Fruit fly (Drosophila melanogaster) whole organism, embryonic: Measurements from ENCODE around the gene lawc.

Experiments
- B-H1 ChIP-seq: fragments of 200-800 bp; sonication (Bioruptor generic); IDR thresholded peaks from 3 replicates; pipeline ENCODE4 v1.3.6; 2022; ENCODE audit warnings: missing biosample characterization, missing genetic modification characterization
- CG10209 ChIP-seq: fragments of 200-800 bp; sonication (Bioruptor generic); optimal IDR thresholded peaks from 3 replicates; lab custom pipeline; 2017; ENCODE audit warnings: missing biosample characterization, mild to moderate bottlenecking, missing genetic modification characterization, missing genetic modification reagents
- CG10274 ChIP-seq: fragments of 200-800 bp; sonication (Bioruptor generic); optimal IDR thresholded peaks from 3 replicates; lab custom pipeline; 2017; ENCODE audit warnings: missing biosample characterization, mild to moderate bottlenecking, missing genetic modification characterization
- CG12104 ChIP-seq: fragments of 200-800 bp; sonication (Bioruptor generic); optimal IDR thresholded peaks from 3 replicates; lab custom pipeline; 2016; ENCODE audit warnings: missing biosample characterization, missing genetic modification characterization
- CG1233 ChIP-seq: fragments of 200-800 bp; sonication (Bioruptor generic); optimal IDR thresholded peaks from 4 replicates; lab custom pipeline; 2018; ENCODE audit warnings: missing biosample characterization, mild to moderate bottlenecking, missing genetic modification characterization
- CG12769 ChIP-seq: fragments of 200-800 bp; sonication (Bioruptor generic); optimal IDR thresholded peaks from 2 replicates; lab custom pipeline; 2019; ENCODE audit warnings: missing biosample characterization, mild to moderate bottlenecking, missing genetic modification characterization, moderate library complexity
- CG18476 ChIP-seq: fragments of 200-800 bp; sonication (Bioruptor generic); optimal IDR thresholded peaks from 2 replicates; lab custom pipeline; 2016; ENCODE audit warnings: missing biosample characterization, mild to moderate bottlenecking, missing genetic modification characterization
- CG2875 ChIP-seq: fragments of 200-800 bp; sonication (Bioruptor generic); optimal IDR thresholded peaks from 2 replicates; lab custom pipeline; 2017; ENCODE audit warnings: missing biosample characterization, mild to moderate bottlenecking, missing genetic modification characterization, missing genetic modification reagents
- CG31224 ChIP-seq: fragments of 200-800 bp; sonication (Bioruptor generic); IDR thresholded peaks from 2 replicates; pipeline ENCODE4 v1.3.6; 2022; ENCODE audit warnings: missing biosample characterization, missing genetic modification characterization
- CG32772 ChIP-seq: fragments of 200-800 bp; sonication (Bioruptor generic); IDR thresholded peaks from 2 replicates; pipeline ENCODE4 v1.3.6; 2022; ENCODE audit warnings: missing biosample characterization, missing genetic modification characterization
- CG33557 ChIP-seq: fragments of 200-800 bp; sonication (Bioruptor generic); optimal IDR thresholded peaks from 2 replicates; lab custom pipeline; 2019; ENCODE audit warnings: missing biosample characterization, mild to moderate bottlenecking, missing genetic modification characterization, moderate library complexity
- CG34422 ChIP-seq: fragments of 200-800 bp; sonication (Bioruptor generic); IDR thresholded peaks from 3 replicates; pipeline ENCODE4 v1.3.6; 2022; ENCODE audit warnings: missing biosample characterization, missing genetic modification characterization
- CG5245 ChIP-seq: fragments of 200-800 bp; sonication (Bioruptor generic); optimal IDR thresholded peaks from 3 replicates; lab custom pipeline; 2016; ENCODE audit warnings: missing biosample characterization, missing genetic modification characterization
- CG7271 ChIP-seq: fragments of 200-800 bp; sonication (Bioruptor generic); optimal IDR thresholded peaks from 2 replicates; lab custom pipeline; 2018; ENCODE audit warnings: missing biosample characterization, mild to moderate bottlenecking, missing genetic modification characterization, moderate library complexity
- Chrac-16 ChIP-seq: fragments of 200-800 bp; sonication (Bioruptor generic); optimal IDR thresholded peaks from 3 replicates; lab custom pipeline; 2016; ENCODE audit warnings: missing biosample characterization, missing genetic modification characterization
- CrebB ChIP-seq: fragments of 200-800 bp; sonication (Bioruptor generic); optimal IDR thresholded peaks from 3 replicates; lab custom pipeline; 2018; ENCODE audit warnings: missing biosample characterization, mild to moderate bottlenecking, missing genetic modification characterization
- Deaf1 ChIP-seq: fragments of 200-800 bp; optimal IDR thresholded peaks from 3 replicates; lab custom pipeline; 2019; ENCODE audit warnings: missing biosample characterization, mild to moderate bottlenecking, missing genetic modification characterization, moderate library complexity
- Dip2 ChIP-seq: fragments of 200-800 bp; sonication (Bioruptor generic); IDR thresholded peaks from 2 replicates; pipeline ENCODE4 v1.3.6; 2022; ENCODE audit warnings: missing biosample characterization, missing genetic modification characterization
- Ets97D ChIP-seq: fragments of 200-800 bp; sonication (Bioruptor generic); optimal IDR thresholded peaks from 3 replicates; lab custom pipeline; 2016; ENCODE audit warnings: missing biosample characterization, missing genetic modification characterization
- H15 ChIP-seq: fragments of 200-800 bp; sonication (Bioruptor generic); IDR thresholded peaks from 3 replicates; pipeline ENCODE4 v1.3.6; 2022; ENCODE audit warnings: missing biosample characterization, missing genetic modification characterization
- HLHmδ ChIP-seq: fragments of 200-800 bp; sonication (Bioruptor generic); optimal IDR thresholded peaks from 2 replicates; lab custom pipeline; 2018; ENCODE audit warnings: missing biosample characterization, mild to moderate bottlenecking, missing genetic modification characterization, moderate library complexity
- Hmx ChIP-seq: fragments of 200-800 bp; sonication (Bioruptor generic); optimal IDR thresholded peaks from 2 replicates; lab custom pipeline; 2016; ENCODE audit warnings: missing biosample characterization, missing genetic modification characterization
- Lhr ChIP-seq: fragments of 200-800 bp; sonication (Bioruptor generic); optimal IDR thresholded peaks from 3 replicates; lab custom pipeline; 2017; ENCODE audit warnings: mild to moderate bottlenecking, missing biosample characterization, missing genetic modification reagents, missing genetic modification characterization
- MBD-R2 ChIP-seq: fragments of 200-800 bp; sonication (Bioruptor generic); IDR thresholded peaks from 2 replicates; pipeline ENCODE4 v1.3.6; 2022; ENCODE audit warnings: missing biosample characterization, missing genetic modification characterization
- MESR4 ChIP-seq: fragments of 200-800 bp; sonication (Bioruptor generic); optimal IDR thresholded peaks from 2 replicates; lab custom pipeline; 2018; ENCODE audit warnings: missing biosample characterization, mild to moderate bottlenecking, missing genetic modification characterization, moderate library complexity
- NfI ChIP-seq: fragments of 200-800 bp; sonication (Bioruptor generic); optimal IDR thresholded peaks from 3 replicates; lab custom pipeline; 2018; ENCODE audit warnings: missing biosample characterization, mild to moderate bottlenecking, missing genetic modification characterization, moderate library complexity
- ash1 ChIP-seq: fragments of 200-800 bp; sonication (Bioruptor generic); optimal IDR thresholded peaks from 2 replicates; lab custom pipeline; 2018; ENCODE audit warnings: missing biosample characterization, mild to moderate bottlenecking, missing genetic modification characterization
- az2 ChIP-seq: fragments of 200-800 bp; sonication (Bioruptor generic); optimal IDR thresholded peaks from 3 replicates; lab custom pipeline; 2016; ENCODE audit warnings: missing biosample characterization, missing genetic modification characterization
- bab2 ChIP-seq: fragments of 200-800 bp; sonication (Bioruptor generic); optimal IDR thresholded peaks from 2 replicates; lab custom pipeline; 2016; ENCODE audit warnings: missing biosample characterization, missing genetic modification characterization
- chif ChIP-seq, 2 experiments: fragments of 200-800 bp; sonication (Bioruptor generic); optimal IDR thresholded peaks; 3 replicates each; lab custom pipeline; 2016; ENCODE audit warnings: missing biosample characterization in 2 of 2, missing genetic modification characterization in 2 of 2
- dimm ChIP-seq: fragments of 200-800 bp; sonication (Bioruptor generic); IDR thresholded peaks from 2 replicates; pipeline ENCODE4 v1.3.6; 2022; ENCODE audit warnings: missing biosample characterization, missing genetic modification characterization
- disco-r ChIP-seq: fragments of 200-800 bp; sonication (Bioruptor generic); optimal IDR thresholded peaks from 2 replicates; lab custom pipeline; 2016; ENCODE audit warnings: missing biosample characterization, missing genetic modification characterization
- dpn ChIP-seq, 2 experiments: fragments of 200-800 bp; sonication (Bioruptor generic); optimal IDR thresholded peaks; 3 replicates each; lab custom pipeline; 2016; ENCODE audit warnings: missing biosample characterization in 2 of 2, missing genetic modification characterization in 2 of 2
- fd64A ChIP-seq: fragments of 200-800 bp; sonication (Bioruptor generic); optimal IDR thresholded peaks from 3 replicates; lab custom pipeline; 2018; ENCODE audit warnings: missing biosample characterization, mild to moderate bottlenecking, missing genetic modification characterization
- jumu ChIP-seq: fragments of 200-800 bp; sonication (Bioruptor generic); optimal IDR thresholded peaks from 3 replicates; lab custom pipeline; 2016; ENCODE audit warnings: missing biosample characterization, missing genetic modification characterization
- kay ChIP-seq: fragments of 200-800 bp; sonication (Bioruptor generic); optimal IDR thresholded peaks from 2 replicates; lab custom pipeline; 2016; ENCODE audit warnings: missing biosample characterization, missing genetic modification characterization
- knrl ChIP-seq: fragments of 200-800 bp; sonication (Bioruptor generic); IDR thresholded peaks from 3 replicates; pipeline ENCODE4 v1.3.6; 2022; ENCODE audit warnings: missing biosample characterization, missing genetic modification characterization; ENCODE audit not compliant: partially characterized antibody
- p53 ChIP-seq: fragments of 200-800 bp; sonication (Bioruptor generic); optimal IDR thresholded peaks from 2 replicates; lab custom pipeline; 2016; ENCODE audit warnings: missing biosample characterization, missing genetic modification characterization
- pb ChIP-seq: fragments of 200-800 bp; sonication (Bioruptor generic); optimal IDR thresholded peaks from 3 replicates; lab custom pipeline; 2016; ENCODE audit warnings: missing biosample characterization, missing genetic modification characterization
- pfk ChIP-seq: fragments of 200-800 bp; sonication (Bioruptor generic); optimal IDR thresholded peaks from 2 replicates; lab custom pipeline; 2018; ENCODE audit warnings: missing biosample characterization, mild to moderate bottlenecking, missing genetic modification characterization, moderate library complexity
- pzg ChIP-seq: fragments of 200-800 bp; sonication (Bioruptor generic); optimal IDR thresholded peaks from 3 replicates; lab custom pipeline; 2018; ENCODE audit warnings: missing biosample characterization, mild to moderate bottlenecking, missing genetic modification characterization, moderate library complexity
- salm ChIP-seq: fragments of 200-800 bp; sonication (Bioruptor generic); optimal IDR thresholded peaks from 2 replicates; lab custom pipeline; 2018; ENCODE audit warnings: missing biosample characterization, mild to moderate bottlenecking, missing genetic modification characterization
- sc ChIP-seq, 3 experiments: fragments of >200 bp in 2 of 3; fragments of 200-800 bp in 1 of 3; sonication (Bioruptor generic) in 1 of 3; optimal IDR thresholded peaks; 2 replicates in 2 of 3; 3 replicates in 1 of 3; lab custom pipeline; 2017; ENCODE audit warnings: mild to moderate bottlenecking in 1 of 3, missing biosample characterization in 1 of 3, missing genetic modification characterization in 1 of 3, missing genetic modification reagents in 1 of 3
- sd ChIP-seq: fragments of 200-800 bp; sonication (Bioruptor generic); optimal IDR thresholded peaks from 3 replicates; lab custom pipeline; 2018; ENCODE audit warnings: missing biosample characterization, mild to moderate bottlenecking, missing genetic modification characterization, moderate library complexity
- sisA ChIP-seq: fragments of 200-800 bp; sonication (Bioruptor generic); IDR thresholded peaks from 2 replicates; pipeline ENCODE4 v1.3.6; 2022; ENCODE audit warnings: missing biosample characterization, missing genetic modification characterization
- tin ChIP-seq: fragments of 200-800 bp; sonication (Bioruptor generic); optimal IDR thresholded peaks from 3 replicates; lab custom pipeline; 2016; ENCODE audit warnings: missing biosample characterization, missing genetic modification characterization
- trh ChIP-seq: fragments of 200-800 bp; sonication (Bioruptor generic); optimal IDR thresholded peaks from 2 replicates; lab custom pipeline; 2016; ENCODE audit warnings: missing biosample characterization, missing genetic modification characterization
- ttk ChIP-seq: fragments of 200-800 bp; sonication (Bioruptor generic); IDR thresholded peaks from 2 replicates; pipeline ENCODE4 v2.1.2; 2022; ENCODE audit warnings: missing biosample characterization, missing genetic modification characterization
- unc-4 ChIP-seq: fragments of 200-800 bp; sonication (Bioruptor generic); IDR thresholded peaks from 2 replicates; pipeline ENCODE4 v1.3.6; 2022; ENCODE audit warnings: missing biosample characterization, missing genetic modification characterization; ENCODE audit not compliant: partially characterized antibody
- vvl ChIP-seq: fragments of 200-800 bp; sonication (Bioruptor generic); IDR thresholded peaks from 2 replicates; pipeline ENCODE4 v1.3.6; 2022; ENCODE audit warnings: missing biosample characterization, missing genetic modification characterization

Gene lawc

DNA sequence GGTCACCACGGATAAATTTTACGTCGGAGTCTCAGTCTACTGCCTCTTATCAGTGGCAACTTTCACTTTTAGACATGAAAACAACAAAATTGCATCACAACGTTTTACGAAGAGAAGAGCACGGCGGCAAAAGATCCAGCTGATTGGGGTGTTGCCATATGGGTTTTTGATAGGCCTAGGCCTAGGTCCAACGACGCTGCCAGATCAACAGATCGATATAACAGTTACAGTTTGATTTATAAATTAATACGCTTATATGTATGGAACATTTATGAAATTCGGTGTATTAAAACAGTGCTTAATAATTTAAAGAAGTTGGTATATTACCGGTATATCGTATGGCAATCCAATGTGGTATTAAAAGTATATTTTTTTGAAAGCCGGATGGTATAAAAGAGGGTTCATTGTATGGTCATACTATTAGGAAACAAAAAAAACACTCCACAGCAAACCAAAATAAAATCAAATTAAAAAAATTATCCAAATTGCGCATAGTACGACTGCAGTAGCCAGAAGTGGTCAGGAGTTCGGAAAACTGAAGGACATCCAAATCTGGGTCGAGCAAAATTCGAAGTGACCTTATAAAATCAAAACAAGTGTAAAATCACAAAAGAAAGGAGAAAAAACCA lies 25.3 kb upstream of the lawc start, which contains the start of gene CG1440 (continued):
- TF ChIP-seq unc-4 (GFP tag; lab: Robert Waterston, UW) (peak; percentile 39; the same call in 1 of the 2 replicates), jumu (GFP tag; lab: Kevin White, UChicago) (peak; percentile 20), CG12104 (GFP tag; lab: Kevin White, UChicago) (no peak), vvl (GFP tag; lab: Robert Waterston, UW) (no peak), Dip2 (GFP tag; lab: Robert Waterston, UW) (no peak), Hmx (no peak), knrl (GFP tag; lab: Robert Waterston, UW) (peak; percentile 11; the same call in 1 of the 3 replicates), CG10209 (GFP tag; lab: Kevin White, UChicago) (no peak), H15 (no peak), sc (optimal IDR thresholded peaks at IDR 0.05; lab: Kevin White, UChicago) (no peak), sc (GFP tag; optimal IDR thresholded peaks at IDR 0.05; lab: Kevin White, UChicago) (no peak), CG34422 (GFP tag; lab: Robert Waterston, UW) (0 out of 3 replicates have a peak, but pooled peaks have one; percentile 40), dpn (GFP tag; optimal IDR thresholded peaks at IDR 0.05; lab: Kevin White, UChicago) (peak in 1 of 2 experiments; percentile 1), tin (GFP tag; lab: Kevin White, UChicago) (no peak), Lhr (GFP tag; lab: Kevin White, UChicago) (peak; percentile 60), dimm (GFP tag; lab: Robert Waterston, UW) (no peak), chif (GFP tag; optimal IDR thresholded peaks at IDR 0.05; lab: Kevin White, UChicago) (no peak), CG1233 (no peak), CG31224 (GFP tag; lab: Robert Waterston, UW) (no peak), sisA (GFP tag; lab: Robert Waterston, UW) (no peak), p53 (no peak), CG32772 (GFP tag; lab: Robert Waterston, UW) (peak; percentile 35; the same call in 1 of the 2 replicates), CG12769 (tag; lab: Kevin White, UChicago) (no peak), CG18476 (GFP tag; lab: Kevin White, UChicago) (peak; percentile 9), pzg (GFP tag; lab: Kevin White, UChicago) (peak; percentile 84), MBD-R2 (peak; percentile 75), CG2875 (no peak), Chrac-16 (GFP tag; lab: Kevin White, UChicago) (no peak), pfk (GFP tag; lab: Kevin White, UChicago) (no peak), fd64A (GFP tag; lab: Kevin White, UChicago) (no peak), CrebB (tag; lab: Kevin White, UChicago) (no peak), trh (no peak), Deaf1 (tag; lab: Kevin White, UChicago) (no peak), CG33557 (GFP tag; lab: Kevin White, UChicago) (no peak), CG5245 (GFP tag; lab: Kevin White, UChicago) (no peak), kay (GFP tag; lab: Kevin White, UChicago) (no peak), ash1 (GFP tag; lab: Kevin White, UChicago) (no peak), CG7271 (tag; lab: Kevin White, UChicago) (peak; percentile 4), pb (GFP tag; lab: Kevin White, UChicago) (no peak), az2 (GFP tag; lab: Kevin White, UChicago) (no peak), HLHmδ (GFP tag; lab: Kevin White, UChicago) (no peak), disco-r (GFP tag; lab: Kevin White, UChicago) (no peak), ttk (GFP tag; lab: Robert Waterston, UW) (no peak), MESR4 (peak; percentile 42), salm (tag; lab: Kevin White, UChicago) (no peak), bab2 (GFP tag; lab: Kevin White, UChicago) (peak; percentile 30), B-H1 (GFP tag; lab: Robert Waterston, UW) (no peak), Ets97D (GFP tag; lab: Kevin White, UChicago) (peak; percentile 84), CG10274 (no peak), NfI (GFP tag; lab: Kevin White, UChicago) (no peak), sd (tag; lab: Kevin White, UChicago) (no peak)
